Worm (Caenorhabditis elegans) whole organism, late embryonic: ENCODE measurements around the gene F53F1.6.

Source experiments
- F13H6.1 ChIP-seq: sonication (generic microtip); optimal IDR thresholded peaks from 2 replicates; lab custom pipeline; 2016; ENCODE audit warnings: missing genetic modification characterization, missing compliant biosample characterization
- K02D7.2 ChIP-seq: sonication (generic microtip); optimal IDR thresholded peaks from 2 replicates; lab custom pipeline; 2017; ENCODE audit warnings: mild to moderate bottlenecking, missing genetic modification characterization, missing compliant biosample characterization
- T23F11.4 ChIP-seq: fragments of 200-800 bp; sonication (Bioruptor generic); optimal IDR thresholded peaks from 2 replicates; lab custom pipeline; 2018; ENCODE audit warnings: mild to moderate bottlenecking, missing genetic modification characterization, missing compliant biosample characterization
- Y22D7AL.16 ChIP-seq: sonication (generic microtip); optimal IDR thresholded peaks from 2 replicates; lab custom pipeline; 2016; ENCODE audit warnings: missing genetic modification characterization, missing compliant biosample characterization
- ahr-1 ChIP-seq: sonication (generic microtip); optimal IDR thresholded peaks from 2 replicates; lab custom pipeline; 2016; ENCODE audit warnings: missing genetic modification characterization, missing compliant biosample characterization
- ama-1 ChIP-seq: fragments of 150-350 bp; optimal IDR thresholded peaks from 2 replicates; lab custom pipeline; 2014
- ceh-19 ChIP-seq: fragments of 200-800 bp; sonication (Bioruptor generic); optimal IDR thresholded peaks from 2 replicates; lab custom pipeline; 2018; ENCODE audit warnings: mild to moderate bottlenecking, missing genetic modification characterization, missing compliant biosample characterization
- ceh-2 ChIP-seq: sonication (generic microtip); optimal IDR thresholded peaks from 2 replicates; lab custom pipeline; 2016; ENCODE audit warnings: missing genotype, missing genetic modification characterization, missing compliant biosample characterization
- ceh-22 ChIP-seq: sonication (generic microtip); optimal IDR thresholded peaks from 2 replicates; lab custom pipeline; 2017; ENCODE audit warnings: missing biosample characterization, missing genetic modification characterization
- ceh-45 ChIP-seq: fragments of 200-800 bp; sonication (Bioruptor generic); IDR thresholded peaks from 2 replicates; pipeline ENCODE4 v1.3.6; 2022; ENCODE audit warnings: missing genetic modification reagents, missing genetic modification characterization, missing compliant biosample characterization
- ceh-48 ChIP-seq: sonication (generic microtip); optimal IDR thresholded peaks from 2 replicates; lab custom pipeline; 2016; ENCODE audit warnings: missing genetic modification characterization, inconsistent platforms, missing compliant biosample characterization
- ceh-9 ChIP-seq: sonication (generic microtip); optimal IDR thresholded peaks from 2 replicates; lab custom pipeline; 2016; ENCODE audit warnings: mild to moderate bottlenecking, missing genetic modification characterization, inconsistent platforms, missing compliant biosample characterization
- dmd-4 ChIP-seq: sonication (generic microtip); optimal IDR thresholded peaks from 2 replicates; lab custom pipeline; 2016; ENCODE audit warnings: borderline replicate concordance, missing genetic modification characterization, missing compliant biosample characterization
- dve-1 ChIP-seq: sonication (generic microtip); optimal IDR thresholded peaks from 2 replicates; lab custom pipeline; 2017; ENCODE audit warnings: antibody characterized with exemption, mild to moderate bottlenecking, missing genetic modification characterization, missing compliant biosample characterization
- eyg-1 ChIP-seq: sonication (generic microtip); optimal IDR thresholded peaks from 2 replicates; lab custom pipeline; 2016; ENCODE audit warnings: missing genotype, missing genetic modification characterization, missing compliant biosample characterization
- fax-1 ChIP-seq: sonication (generic microtip); optimal IDR thresholded peaks from 2 replicates; lab custom pipeline; 2016; ENCODE audit warnings: missing genotype, missing genetic modification characterization, missing compliant biosample characterization
- fkh-10 ChIP-seq: fragments of 150-350 bp; optimal IDR thresholded peaks from 2 replicates; lab custom pipeline; 2014; ENCODE audit warnings: missing biosample characterization, missing genetic modification reagents, missing genetic modification characterization
- fkh-6 ChIP-seq: sonication (generic microtip); optimal IDR thresholded peaks from 2 replicates; lab custom pipeline; 2016; ENCODE audit warnings: missing genetic modification characterization, missing compliant biosample characterization
- gmeb-2 ChIP-seq: sonication (generic microtip); optimal IDR thresholded peaks from 2 replicates; lab custom pipeline; 2016; ENCODE audit warnings: missing genetic modification characterization, inconsistent platforms, missing compliant biosample characterization
- hlh-6 ChIP-seq: sonication (generic microtip); optimal IDR thresholded peaks from 2 replicates; lab custom pipeline; 2016; ENCODE audit warnings: missing genotype, missing genetic modification characterization, missing compliant biosample characterization
- nfya-1 ChIP-seq: sonication (generic microtip); optimal IDR thresholded peaks from 2 replicates; lab custom pipeline; 2017; ENCODE audit warnings: missing genetic modification characterization, mild to moderate bottlenecking, missing compliant biosample characterization, antibody characterized with exemption, moderate library complexity
- nhr-11 ChIP-seq: fragments of 150-350 bp; optimal IDR thresholded peaks from 2 replicates; lab custom pipeline; 2014; ENCODE audit warnings: missing biosample characterization, missing genetic modification characterization
- npax-4 ChIP-seq: sonication (generic microtip); optimal IDR thresholded peaks from 2 replicates; lab custom pipeline; 2016; ENCODE audit warnings: missing genetic modification characterization, missing compliant biosample characterization
- odd-2 ChIP-seq: sonication (generic microtip); optimal IDR thresholded peaks from 2 replicates; lab custom pipeline; 2017; ENCODE audit warnings: antibody characterized with exemption, mild to moderate bottlenecking, missing genetic modification characterization, missing compliant biosample characterization
- pag-3 ChIP-seq: sonication (generic microtip); optimal IDR thresholded peaks from 2 replicates; lab custom pipeline; 2016; ENCODE audit warnings: missing compliant biosample characterization, missing genetic modification characterization, borderline replicate concordance
- pax-1 ChIP-seq: fragments of 150-350 bp; optimal IDR thresholded peaks from 2 replicates; lab custom pipeline; 2014; ENCODE audit warnings: missing biosample characterization, missing genetic modification characterization
- pha-2 ChIP-seq: sonication (generic microtip); optimal IDR thresholded peaks from 2 replicates; lab custom pipeline; 2017; ENCODE audit warnings: mild to moderate bottlenecking, missing genetic modification characterization, missing compliant biosample characterization
- pros-1 ChIP-seq: fragments of 150-350 bp; optimal IDR thresholded peaks from 2 replicates; lab custom pipeline; 2014; ENCODE audit warnings: missing biosample characterization, missing genetic modification reagents, missing genetic modification characterization
- ref-2 ChIP-seq: sonication (generic microtip); optimal IDR thresholded peaks from 2 replicates; lab custom pipeline; 2016; ENCODE audit warnings: missing genetic modification characterization, missing compliant biosample characterization
- rnt-1 ChIP-seq: sonication (generic microtip); optimal IDR thresholded peaks from 2 replicates; lab custom pipeline; 2016; ENCODE audit warnings: missing genetic modification characterization, missing compliant biosample characterization
- sox-2 ChIP-seq: fragments of 200-800 bp; sonication (Bioruptor generic); IDR thresholded peaks from 2 replicates; pipeline ENCODE4 v1.3.6; 2022; ENCODE audit warnings: missing genetic modification reagents, missing genetic modification characterization, missing compliant biosample characterization
- syd-9 ChIP-seq: sonication (generic microtip); optimal IDR thresholded peaks from 2 replicates; lab custom pipeline; 2016; ENCODE audit warnings: mild to moderate bottlenecking, missing genetic modification characterization, moderate library complexity, missing compliant biosample characterization
- tbx-7 ChIP-seq: sonication (generic microtip); optimal IDR thresholded peaks from 2 replicates; lab custom pipeline; 2016; ENCODE audit warnings: missing genotype, missing genetic modification characterization, missing compliant biosample characterization
- unc-3 ChIP-seq, 2 experiments: fragments of 200-800 bp in 1 of 2; sonication (Bioruptor generic) in 1 of 2; sonication (generic microtip) in 1 of 2; conservative IDR thresholded peaks in 1 of 2; optimal IDR thresholded peaks in 1 of 2; 2 replicates each; pipeline versions ENCODE4 v1.3.6 to Lab custom; 2016 to 2022; ENCODE audit warnings: missing compliant biosample characterization in 2 of 2, missing genetic modification characterization in 2 of 2, missing genetic modification reagents in 1 of 2
- ztf-16 ChIP-seq: sonication (generic microtip); optimal IDR thresholded peaks from 2 replicates; lab custom pipeline; 2017; ENCODE audit warnings: missing genetic modification characterization, missing compliant biosample characterization

Gene F53F1.6

ce11 chrV:13441661-13442060 lies 24.2 kb upstream of the F53F1.6 start, which contains the start of gene col-162:
col-162 (plus strand) TSS chrV:13441961.
- TF ChIP-seq ceh-45 (GFP tag; lab: Robert Waterston, UW) (no peak), ceh-22 (tag; lab: Kevin White, UChicago) (no peak), ceh-9 (no peak), ceh-48 (tag; lab: Kevin White, UChicago) (no peak), K02D7.2 (tag; lab: Kevin White, UChicago) (no peak), sox-2 (GFP tag; lab: Robert Waterston, UW) (no peak), pha-2 (tag; lab: Kevin White, UChicago) (no peak), T23F11.4 (GFP tag; lab: Kevin White, UChicago) (no peak), ahr-1 (tag; lab: Kevin White, UChicago) (no peak), ceh-19 (GFP tag; lab: Kevin White, UChicago) (no peak), rnt-1 (no peak), pros-1 (tag; lab: Kevin White, UChicago) (no peak), pag-3 (tag; lab: Kevin White, UChicago) (no peak), gmeb-2 (tag; lab: Kevin White, UChicago) (no peak), ztf-16 (tag; lab: Kevin White, UChicago) (no peak), dmd-4 (no peak), ceh-2 (tag; lab: Kevin White, UChicago) (no peak), nhr-11 (tag; lab: Kevin White, UChicago) (no peak), syd-9 (tag; lab: Kevin White, UChicago) (no peak)

ce11 chrV:13437473-13438074 lies 20.2 kb upstream of the F53F1.6 start, which contains the start of gene mes-4:
mes-4 (minus strand) TSS chrV:13437545.
- peak; percentile 85 for TF ChIP-seq nfya-1 (tag; lab: Kevin White, UChicago)
- TF ChIP-seq npax-4 (tag; lab: Kevin White, UChicago) = no peak

- TF ChIP-seq fkh-6 (tag; lab: Kevin White, UChicago) = no peak
Observed at ce11 chrV:13432364-13432763, 15.0 kb upstream of the F53F1.6 start, which contains the start of gene srd-17. srd-17 (minus strand) TSS chrV:13432714.

- no peak for TF ChIP-seq pax-1 (tag; lab: Kevin White, UChicago)
- no peak for TF ChIP-seq odd-2 (tag; lab: Kevin White, UChicago)
- no peak for TF ChIP-seq ceh-2 (tag; lab: Kevin White, UChicago)
- no peak for TF ChIP-seq pha-2 (tag; lab: Kevin White, UChicago)
- no peak for TF ChIP-seq syd-9 (tag; lab: Kevin White, UChicago)
Observed at ce11 chrV:13428660-13429059, 11.2 kb upstream of the F53F1.6 start, which contains the start of gene srd-19. srd-19 (minus strand) TSS chrV:13428760.

- TF ChIP-seq T23F11.4 (GFP tag; lab: Kevin White, UChicago) (no peak), dve-1 (tag; lab: Kevin White, UChicago) (no peak), fkh-6 (tag; lab: Kevin White, UChicago) (no peak)
Observed at ce11 chrV:13427378-13427777, 10.0 kb upstream of the F53F1.6 start.

- TF ChIP-seq eyg-1 (tag; lab: Kevin White, UChicago) = no peak
- TF ChIP-seq unc-3 (GFP tag; conservative IDR thresholded peaks at IDR 0.05; lab: Robert Waterston, UW) = no peak
- TF ChIP-seq unc-3 (tag; optimal IDR thresholded peaks at IDR 0.05; lab: Kevin White, UChicago) = no peak
- TF ChIP-seq ama-1 (lab: Kevin White, UChicago) = no peak
- no peak for TF ChIP-seq ceh-22 (tag; lab: Kevin White, UChicago)
- TF ChIP-seq ahr-1 (tag; lab: Kevin White, UChicago) = no peak
- TF ChIP-seq F13H6.1 (tag; lab: Kevin White, UChicago) = no peak
- TF ChIP-seq tbx-7 (tag; lab: Kevin White, UChicago) = no peak
- TF ChIP-seq Y22D7AL.16 (tag; lab: Kevin White, UChicago) = no peak
- no peak for TF ChIP-seq fkh-10
- TF ChIP-seq ceh-19 (GFP tag; lab: Kevin White, UChicago) = no peak
- no peak for TF ChIP-seq ref-2 (tag; lab: Kevin White, UChicago)
- no peak for TF ChIP-seq hlh-6 (tag; lab: Kevin White, UChicago)
- TF ChIP-seq fax-1 (tag; lab: Kevin White, UChicago) = no peak
Observed at ce11 chrV:13426764-13427163, 9.4 kb upstream of the F53F1.6 start, which contains the start of gene srd-18. srd-18 (minus strand) TSS chrV:13426864.
